Fruit fly (Drosophila melanogaster): ENCODE measurements around the gene CG14085.

CG14085 gene

DNA sequence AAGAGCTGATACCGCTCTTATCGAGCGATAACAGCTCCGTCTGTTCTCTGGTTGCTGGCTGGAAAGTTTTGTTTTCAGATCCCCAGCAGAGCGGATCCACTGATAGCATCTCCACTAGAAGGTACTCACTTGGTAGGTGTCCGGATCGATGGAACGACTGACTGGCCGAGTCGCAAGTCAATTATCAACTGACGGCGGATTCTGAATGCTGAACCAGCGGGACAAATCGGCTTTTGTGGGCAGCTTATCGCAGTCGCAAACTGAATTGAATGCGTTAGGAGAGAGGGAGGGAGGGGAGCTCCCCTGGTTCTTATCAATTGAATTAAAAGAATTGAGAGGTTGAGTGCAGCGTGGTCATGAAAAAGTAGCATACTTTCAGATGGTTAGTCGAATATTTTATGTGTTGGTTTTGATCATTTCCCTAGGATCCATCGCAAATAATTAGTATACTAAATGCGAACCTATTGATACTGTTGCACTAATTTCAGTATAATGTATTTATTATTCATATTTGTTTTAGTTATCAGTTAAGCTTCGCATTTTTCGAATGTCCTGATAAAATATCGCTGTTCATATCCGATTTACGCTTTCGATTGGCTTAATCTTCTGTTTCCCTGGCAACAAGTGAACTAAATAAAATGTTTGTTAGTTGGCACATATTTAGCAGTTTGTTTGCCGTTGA lies at the start of gene CG14085, which contains the start of gene Aldh7A1:
CG14085 (plus strand) TSS at position 632 of the 682 bp plus-strand sequence.
Aldh7A1 (minus strand) TSS at position 194 of the 682 bp plus-strand sequence.
- 0 out of 3 replicates have a peak, but pooled peaks have one; percentile 35 for TF ChIP-seq fd96Ca (GFP tag; IDR thresholded peaks at IDR 0.05)
- peak; percentile 41; the same call in 1 of the 2 replicates for TF ChIP-seq Ets98B (GFP tag; IDR thresholded peaks at IDR 0.05)
- TF ChIP-seq rn (GFP tag; IDR thresholded peaks at IDR 0.05) = no peak
- peak; percentile 64 for TF ChIP-seq CG13204 (GFP tag; optimal IDR thresholded peaks at IDR 0.05)

DNA sequence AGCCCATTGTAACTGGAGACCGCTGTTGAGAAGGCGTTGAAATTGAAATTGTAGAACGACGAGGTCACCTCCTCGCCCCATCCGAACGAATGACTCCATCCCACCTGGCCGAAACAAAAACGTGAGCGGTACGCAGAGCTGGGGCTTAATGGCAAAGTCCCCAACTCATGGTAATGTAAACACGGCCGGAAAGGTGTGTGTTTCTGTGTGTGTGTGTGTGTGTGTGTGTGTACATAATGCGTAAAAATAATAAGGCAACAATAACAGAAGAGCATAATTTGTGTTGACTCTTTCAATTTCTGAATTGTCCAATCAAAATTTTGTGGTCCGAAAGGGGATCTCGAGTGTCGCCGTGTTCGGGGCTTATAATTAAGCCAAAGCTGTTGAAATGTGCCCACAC lies 47.7 kb upstream of the CG14085 start:
- TF ChIP-seq fd96Ca (GFP tag; IDR thresholded peaks at IDR 0.05) (no peak), CG17806 (tag; optimal IDR thresholded peaks at IDR 0.05) (no peak), EcR (GFP tag; optimal IDR thresholded peaks at IDR 0.05) (no peak), CG13204 (GFP tag; optimal IDR thresholded peaks at IDR 0.05) (no peak), CG12605 (GFP tag; IDR thresholded peaks at IDR 0.05) (no peak), D1 (tag; optimal IDR thresholded peaks at IDR 0.05) (no peak), Pif1B (GFP tag; optimal IDR thresholded peaks at IDR 0.05) (no peak), CG8159 (tag; optimal IDR thresholded peaks at IDR 0.05) (no peak), Ets98B (GFP tag; IDR thresholded peaks at IDR 0.05) (no peak), CG8301 (tag; optimal IDR thresholded peaks at IDR 0.05) (no peak), CG9948 (tag; optimal IDR thresholded peaks at IDR 0.05) (no peak), Snoo (tag; optimal IDR thresholded peaks at IDR 0.05) (no peak)

DNA sequence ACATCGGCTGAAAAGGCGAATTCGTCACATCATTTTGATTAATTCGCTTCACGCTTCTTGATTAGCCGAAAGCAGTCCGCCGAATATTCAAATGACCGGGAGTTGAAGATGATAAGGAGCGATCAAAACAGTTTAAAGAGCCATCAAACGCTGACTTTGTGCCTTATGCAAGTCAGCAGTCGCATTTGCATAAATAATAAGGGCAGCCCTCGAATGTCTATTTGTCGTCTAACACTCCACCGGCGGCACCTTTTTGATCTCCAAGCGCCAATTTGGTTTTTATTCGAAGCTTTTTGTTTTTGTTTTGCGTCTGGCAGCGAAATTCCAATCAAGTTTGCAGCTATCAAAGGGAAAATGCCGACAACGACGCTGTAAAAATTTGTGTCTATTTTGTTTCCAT lies 43.5 kb upstream of the CG14085 start:
- TF ChIP-seq Pif1A (GFP tag; optimal IDR thresholded peaks at IDR 0.05) (no peak), CG8159 (tag; optimal IDR thresholded peaks at IDR 0.05) (no peak), Snoo (tag; optimal IDR thresholded peaks at IDR 0.05) (no peak), EcR (GFP tag; optimal IDR thresholded peaks at IDR 0.05) (no peak), Pif1B (GFP tag; optimal IDR thresholded peaks at IDR 0.05) (no peak), Ets98B (GFP tag; IDR thresholded peaks at IDR 0.05) (no peak), CG32121 (GFP tag; IDR thresholded peaks at IDR 0.05) (no peak), CG8301 (tag; optimal IDR thresholded peaks at IDR 0.05) (no peak)

DNA sequence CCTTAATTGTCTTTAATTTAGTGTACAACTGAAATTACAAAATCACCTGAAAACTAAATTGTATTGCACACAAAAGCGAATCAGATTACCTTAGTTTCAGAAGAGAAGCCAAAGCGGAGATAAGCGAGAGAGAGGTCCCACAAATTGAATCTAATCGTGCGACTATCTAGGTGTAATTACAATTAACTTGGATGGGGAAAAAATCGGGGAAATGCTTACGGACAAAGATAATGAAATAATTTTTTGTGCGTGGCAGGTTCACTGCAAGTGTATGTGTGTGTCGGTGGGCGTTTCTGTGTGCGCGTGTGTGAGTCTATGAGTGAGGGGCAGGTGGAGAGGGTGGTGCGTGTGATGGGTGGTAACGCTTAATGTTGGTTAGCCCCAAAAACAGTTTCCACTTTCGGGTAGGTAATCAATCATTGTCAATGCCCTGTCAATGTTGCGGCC lies 40.8 kb upstream of the CG14085 start:
- TF ChIP-seq CG17806 (tag; optimal IDR thresholded peaks at IDR 0.05) (no peak), D1 (tag; optimal IDR thresholded peaks at IDR 0.05) (no peak), CG15710 (tag; optimal IDR thresholded peaks at IDR 0.05) (no peak), CG13204 (GFP tag; optimal IDR thresholded peaks at IDR 0.05) (no peak), CG32121 (GFP tag; IDR thresholded peaks at IDR 0.05) (no peak), CG9948 (tag; optimal IDR thresholded peaks at IDR 0.05) (no peak), CG12605 (GFP tag; IDR thresholded peaks at IDR 0.05) (no peak), CG10348 (GFP tag; IDR thresholded peaks at IDR 0.05) (no peak), Ets98B (GFP tag; IDR thresholded peaks at IDR 0.05) (no peak), CG8159 (tag; optimal IDR thresholded peaks at IDR 0.05) (no peak), Snoo (tag; optimal IDR thresholded peaks at IDR 0.05) (no peak), CG4496 (GFP tag; IDR thresholded peaks at IDR 0.05) (no peak), CG14655 (GFP tag; optimal IDR thresholded peaks at IDR 0.05) (no peak), fd96Ca (GFP tag; IDR thresholded peaks at IDR 0.05) (no peak)

DNA sequence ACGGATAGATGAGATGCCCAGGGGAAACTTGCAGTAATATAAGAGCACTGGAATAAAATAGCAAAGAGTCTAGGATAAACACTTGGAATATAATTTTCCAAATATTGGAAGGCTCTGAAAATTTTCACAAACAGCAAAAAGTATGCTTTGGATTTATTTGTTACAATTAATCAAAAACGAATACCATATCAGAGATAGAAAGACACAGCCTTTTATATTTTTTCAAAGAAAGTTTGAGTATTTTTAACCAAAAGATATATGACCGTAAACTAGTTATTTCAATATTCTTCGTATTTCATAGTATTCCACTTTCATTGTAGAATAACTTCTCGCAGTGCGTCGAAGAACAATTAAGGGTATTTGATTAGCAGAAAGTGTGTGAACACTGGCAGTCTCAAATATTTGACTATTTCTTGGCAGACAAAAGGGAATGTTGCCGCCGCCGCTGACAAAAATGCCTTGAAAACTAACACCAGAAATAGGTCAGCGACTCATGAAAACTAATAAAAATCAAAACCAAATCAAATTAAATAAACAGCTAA lies 40.2 kb upstream of the CG14085 start:
- no peak for TF ChIP-seq rn (GFP tag; IDR thresholded peaks at IDR 0.05)
- no peak for TF ChIP-seq EcR (GFP tag; optimal IDR thresholded peaks at IDR 0.05)
- TF ChIP-seq CG15710 (tag; optimal IDR thresholded peaks at IDR 0.05) = no peak
- no peak for TF ChIP-seq CG34367 (tag; optimal IDR thresholded peaks at IDR 0.05)
- no peak for TF ChIP-seq gl (tag; optimal IDR thresholded peaks at IDR 0.05)
- TF ChIP-seq Snoo (tag; optimal IDR thresholded peaks at IDR 0.05) = no peak
- TF ChIP-seq Pif1A (GFP tag; optimal IDR thresholded peaks at IDR 0.05) = no peak
- TF ChIP-seq CG10348 (GFP tag; IDR thresholded peaks at IDR 0.05) = no peak
- no peak for TF ChIP-seq CG14655 (GFP tag; optimal IDR thresholded peaks at IDR 0.05)
- no peak for TF ChIP-seq CG17806 (tag; optimal IDR thresholded peaks at IDR 0.05)
- no peak for TF ChIP-seq CG9948 (tag; optimal IDR thresholded peaks at IDR 0.05)

DNA sequence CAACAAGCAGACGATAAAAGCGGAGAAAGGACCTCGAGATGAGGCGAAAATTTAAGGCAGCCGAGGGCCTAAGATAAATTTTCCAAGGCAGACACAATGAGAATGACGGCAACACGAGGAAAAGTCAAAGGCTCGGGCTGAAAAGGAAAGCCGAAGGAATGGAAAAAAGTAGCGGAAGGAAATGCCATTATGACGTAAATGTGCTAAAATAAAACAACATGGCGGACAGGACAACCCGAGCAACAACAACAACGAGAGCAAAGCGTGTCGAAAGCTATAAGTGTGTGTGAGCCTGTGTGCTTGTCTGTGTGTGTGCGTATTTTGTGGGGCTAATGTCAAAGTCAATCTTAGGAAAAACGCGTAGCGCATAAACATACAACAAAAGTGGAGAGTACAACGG lies 39.7 kb upstream of the CG14085 start:
- no peak for TF ChIP-seq CG10348 (GFP tag; IDR thresholded peaks at IDR 0.05)
- TF ChIP-seq fd96Ca (GFP tag; IDR thresholded peaks at IDR 0.05) = no peak
- no peak for TF ChIP-seq EcR (GFP tag; optimal IDR thresholded peaks at IDR 0.05)
- no peak for TF ChIP-seq CG32121 (GFP tag; IDR thresholded peaks at IDR 0.05)
- no peak for TF ChIP-seq Ets98B (GFP tag; IDR thresholded peaks at IDR 0.05)
- TF ChIP-seq gl (tag; optimal IDR thresholded peaks at IDR 0.05) = no peak
- no peak for TF ChIP-seq CG12605 (GFP tag; IDR thresholded peaks at IDR 0.05)
- TF ChIP-seq CG4496 (GFP tag; IDR thresholded peaks at IDR 0.05) = no peak
- TF ChIP-seq CG9948 (tag; optimal IDR thresholded peaks at IDR 0.05) = no peak
- no peak for TF ChIP-seq CG34367 (tag; optimal IDR thresholded peaks at IDR 0.05)
- no peak for TF ChIP-seq CG15710 (tag; optimal IDR thresholded peaks at IDR 0.05)
- no peak for TF ChIP-seq D1 (tag; optimal IDR thresholded peaks at IDR 0.05)
- TF ChIP-seq CG17806 (tag; optimal IDR thresholded peaks at IDR 0.05) = no peak
- TF ChIP-seq CG14655 (GFP tag; optimal IDR thresholded peaks at IDR 0.05) = no peak
- no peak for TF ChIP-seq CG8159 (tag; optimal IDR thresholded peaks at IDR 0.05)
